Worm (Caenorhabditis elegans): ENCODE measurements around the gene C04C3.4.

- TF ChIP-seq him-1 (tag; optimal IDR thresholded peaks at IDR 0.05), result no peak
- no peak for TF ChIP-seq dao-5 (tag; optimal IDR thresholded peaks at IDR 0.05)
- TF ChIP-seq W03F9.2 (tag; optimal IDR thresholded peaks at IDR 0.05), result no peak
Measured at ce11 chrIV:3428434-3428950, 34.3 kb downstream of the C04C3.4 start, which contains the start of the genes C04C3.9 and srz-60.
